Worm (Caenorhabditis elegans) whole organism, late embryonic: ENCODE results near the gene fbxa-43.

Experiments
- C08G9.2 ChIP-seq: sonication (generic microtip); optimal IDR thresholded peaks from 2 replicates; lab custom pipeline; 2016; ENCODE audit warnings: mild to moderate bottlenecking, missing genetic modification characterization, moderate library complexity, missing compliant biosample characterization
- C38D4.7 ChIP-seq: fragments of 200-800 bp; sonication (Bioruptor generic); optimal IDR thresholded peaks from 2 replicates; lab custom pipeline; 2018; ENCODE audit warnings: mild to moderate bottlenecking, missing genetic modification characterization, moderate library complexity, missing compliant biosample characterization
- F13H6.1 ChIP-seq: sonication (generic microtip); optimal IDR thresholded peaks from 2 replicates; lab custom pipeline; 2016; ENCODE audit warnings: missing genetic modification characterization, missing compliant biosample characterization
- K09A11.1 ChIP-seq: sonication (generic microtip); optimal IDR thresholded peaks from 2 replicates; lab custom pipeline; 2017; ENCODE audit warnings: antibody characterized with exemption, mild to moderate bottlenecking, missing genetic modification characterization, missing compliant biosample characterization; ENCODE audit not compliant: insufficient read depth
- Y22D7AL.16 ChIP-seq: sonication (generic microtip); optimal IDR thresholded peaks from 2 replicates; lab custom pipeline; 2016; ENCODE audit warnings: missing genetic modification characterization, missing compliant biosample characterization
- ahr-1 ChIP-seq: sonication (generic microtip); optimal IDR thresholded peaks from 2 replicates; lab custom pipeline; 2016; ENCODE audit warnings: missing genetic modification characterization, missing compliant biosample characterization
- ama-1 ChIP-seq: fragments of 150-350 bp; optimal IDR thresholded peaks from 2 replicates; lab custom pipeline; 2014
- ceh-14 ChIP-seq: sonication (generic microtip); optimal IDR thresholded peaks from 2 replicates; lab custom pipeline; 2016; ENCODE audit warnings: missing genotype, missing genetic modification characterization, missing compliant biosample characterization
- ceh-19 ChIP-seq: fragments of 200-800 bp; sonication (Bioruptor generic); optimal IDR thresholded peaks from 2 replicates; lab custom pipeline; 2018; ENCODE audit warnings: mild to moderate bottlenecking, missing genetic modification characterization, missing compliant biosample characterization
- ceh-24 ChIP-seq: sonication (generic microtip); optimal IDR thresholded peaks from 2 replicates; lab custom pipeline; 2016; ENCODE audit warnings: mild to moderate bottlenecking, missing genetic modification characterization, missing compliant biosample characterization
- ceh-30 ChIP-seq: fragments of 150-350 bp; optimal IDR thresholded peaks from 2 replicates; lab custom pipeline; 2014; ENCODE audit warnings: missing biosample characterization, missing genetic modification characterization
- ceh-34 ChIP-seq: sonication (generic microtip); optimal IDR thresholded peaks from 2 replicates; lab custom pipeline; 2016; ENCODE audit warnings: mild to moderate bottlenecking, missing genetic modification characterization, missing compliant biosample characterization
- ceh-48 ChIP-seq: sonication (generic microtip); optimal IDR thresholded peaks from 2 replicates; lab custom pipeline; 2016; ENCODE audit warnings: missing genetic modification characterization, inconsistent platforms, missing compliant biosample characterization
- ceh-6 ChIP-seq: fragments of 200-800 bp; sonication (Bioruptor generic); optimal IDR thresholded peaks from 2 replicates; lab custom pipeline; 2018; ENCODE audit warnings: mild to moderate bottlenecking, missing genetic modification characterization, missing compliant biosample characterization
- che-1 ChIP-seq: sonication (generic microtip); optimal IDR thresholded peaks from 2 replicates; lab custom pipeline; 2016; ENCODE audit warnings: mild to moderate bottlenecking, missing genetic modification characterization, missing compliant biosample characterization
- dmd-4 ChIP-seq: sonication (generic microtip); optimal IDR thresholded peaks from 2 replicates; lab custom pipeline; 2016; ENCODE audit warnings: borderline replicate concordance, missing genetic modification characterization, missing compliant biosample characterization
- elt-2 ChIP-seq: sonication (generic microtip); optimal IDR thresholded peaks from 2 replicates; lab custom pipeline; 2016; ENCODE audit warnings: missing genetic modification reagents, missing genetic modification characterization, missing compliant biosample characterization
- elt-4 ChIP-seq: sonication (generic microtip); optimal IDR thresholded peaks from 2 replicates; lab custom pipeline; 2016; ENCODE audit warnings: missing genetic modification characterization, missing compliant biosample characterization
- fkh-10 ChIP-seq: fragments of 150-350 bp; optimal IDR thresholded peaks from 2 replicates; lab custom pipeline; 2014; ENCODE audit warnings: missing biosample characterization, missing genetic modification reagents, missing genetic modification characterization
- fkh-6 ChIP-seq: sonication (generic microtip); optimal IDR thresholded peaks from 2 replicates; lab custom pipeline; 2016; ENCODE audit warnings: missing genetic modification characterization, missing compliant biosample characterization
- gmeb-2 ChIP-seq: sonication (generic microtip); optimal IDR thresholded peaks from 2 replicates; lab custom pipeline; 2016; ENCODE audit warnings: missing genetic modification characterization, inconsistent platforms, missing compliant biosample characterization
- mec-3 ChIP-seq: sonication (generic microtip); optimal IDR thresholded peaks from 2 replicates; lab custom pipeline; 2016; ENCODE audit warnings: borderline replicate concordance, missing genetic modification characterization, missing compliant biosample characterization
- npax-4 ChIP-seq: sonication (generic microtip); optimal IDR thresholded peaks from 2 replicates; lab custom pipeline; 2016; ENCODE audit warnings: missing genetic modification characterization, missing compliant biosample characterization
- odd-2 ChIP-seq: sonication (generic microtip); optimal IDR thresholded peaks from 2 replicates; lab custom pipeline; 2017; ENCODE audit warnings: antibody characterized with exemption, mild to moderate bottlenecking, missing genetic modification characterization, missing compliant biosample characterization
- pag-3 ChIP-seq: sonication (generic microtip); optimal IDR thresholded peaks from 2 replicates; lab custom pipeline; 2016; ENCODE audit warnings: missing compliant biosample characterization, missing genetic modification characterization, borderline replicate concordance
- pha-2 ChIP-seq: sonication (generic microtip); optimal IDR thresholded peaks from 2 replicates; lab custom pipeline; 2017; ENCODE audit warnings: mild to moderate bottlenecking, missing genetic modification characterization, missing compliant biosample characterization
- pqm-1 ChIP-seq: sonication (generic microtip); optimal IDR thresholded peaks from 2 replicates; lab custom pipeline; 2016; ENCODE audit warnings: missing genetic modification characterization, missing compliant biosample characterization
- pros-1 ChIP-seq: fragments of 150-350 bp; optimal IDR thresholded peaks from 2 replicates; lab custom pipeline; 2014; ENCODE audit warnings: missing biosample characterization, missing genetic modification reagents, missing genetic modification characterization
- tbx-7 ChIP-seq: sonication (generic microtip); optimal IDR thresholded peaks from 2 replicates; lab custom pipeline; 2016; ENCODE audit warnings: missing genotype, missing genetic modification characterization, missing compliant biosample characterization
- ttx-3 ChIP-seq: sonication (generic microtip); optimal IDR thresholded peaks from 2 replicates; lab custom pipeline; 2016; ENCODE audit warnings: missing genetic modification reagents, missing genetic modification characterization, missing compliant biosample characterization
- unc-42 ChIP-seq: sonication (generic microtip); optimal IDR thresholded peaks from 2 replicates; lab custom pipeline; 2016; ENCODE audit warnings: missing genotype, missing genetic modification characterization, missing compliant biosample characterization
- unc-55 ChIP-seq: sonication (generic microtip); optimal IDR thresholded peaks from 2 replicates; lab custom pipeline; 2017; ENCODE audit warnings: missing biosample characterization, missing genetic modification reagents, missing genetic modification characterization
- unc-86 ChIP-seq: sonication (generic microtip); optimal IDR thresholded peaks from 2 replicates; lab custom pipeline; 2016; ENCODE audit warnings: missing genetic modification characterization, missing compliant biosample characterization
- zip-5 ChIP-seq: sonication (generic microtip); optimal IDR thresholded peaks from 2 replicates; lab custom pipeline; 2016; ENCODE audit warnings: missing genetic modification characterization, missing compliant biosample characterization

The fbxa-43 gene

DNA sequence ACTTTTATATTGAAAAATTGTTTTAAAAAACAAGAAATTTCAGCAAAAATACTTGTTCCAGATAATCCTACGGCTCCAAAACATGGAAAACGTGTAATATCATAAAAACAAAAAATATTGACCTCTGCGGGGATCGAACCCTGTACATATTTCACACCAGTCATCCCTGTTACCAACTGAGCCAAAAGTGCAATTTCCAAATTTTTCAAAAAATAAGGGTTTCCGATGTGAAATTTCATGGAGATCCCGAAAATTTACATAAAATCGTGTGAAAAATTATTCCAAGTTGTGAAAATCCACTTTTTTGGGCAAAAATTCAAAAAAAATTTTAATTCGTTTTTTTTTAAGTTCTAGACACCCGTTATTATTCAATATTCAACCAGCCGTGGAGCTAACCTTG, 45.4 kb upstream of the fbxa-43 start:
- TF ChIP-seq C08G9.2 (tag; lab: Kevin White, UChicago) (no peak), K09A11.1 (tag; lab: Kevin White, UChicago) (no peak), gmeb-2 (no peak), F13H6.1 (tag; lab: Kevin White, UChicago) (no peak), ceh-24 (tag; lab: Kevin White, UChicago) (no peak), tbx-7 (tag; lab: Kevin White, UChicago) (no peak), ama-1 (lab: Kevin White, UChicago) (no peak), fkh-10 (no peak)

DNA sequence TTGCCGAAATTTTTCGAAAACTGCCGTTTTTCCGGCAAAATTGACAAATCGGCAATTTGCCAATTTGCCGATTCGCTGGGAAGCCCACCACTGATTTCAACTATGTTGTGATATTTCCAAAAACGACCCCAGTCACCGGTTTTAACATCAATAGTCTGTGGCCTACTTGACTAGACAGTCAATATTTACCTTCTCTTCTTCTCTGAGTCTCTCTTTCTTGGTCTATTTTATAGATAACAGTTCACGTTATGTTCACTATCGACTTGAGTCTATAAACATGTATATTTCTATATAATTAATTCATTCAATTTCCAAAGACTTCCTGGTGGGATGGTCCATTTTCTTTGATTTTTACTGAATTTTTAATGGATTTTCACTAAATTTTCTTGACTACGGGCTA, 36.0 kb upstream of the fbxa-43 start:
- TF ChIP-seq K09A11.1 (tag; lab: Kevin White, UChicago) = no peak
- peak; percentile 48 for TF ChIP-seq elt-2

ce11 chrIII:2291139-2291538, 32.4 kb upstream of the fbxa-43 start, which contains the start of gene fbxa-219:
fbxa-219 (plus strand) TSS chrIII:2291415.
- TF ChIP-seq C08G9.2 (tag; lab: Kevin White, UChicago) = no peak
- no peak for TF ChIP-seq mec-3 (tag; lab: Kevin White, UChicago)
- TF ChIP-seq pros-1 (tag; lab: Kevin White, UChicago) = no peak
- TF ChIP-seq dmd-4 (tag; lab: Kevin White, UChicago) = no peak
- TF ChIP-seq unc-86 (tag; lab: Kevin White, UChicago) = no peak
- TF ChIP-seq fkh-6 (tag; lab: Kevin White, UChicago) = no peak
- no peak for TF ChIP-seq Y22D7AL.16
- TF ChIP-seq ceh-34 (tag; lab: Kevin White, UChicago) = no peak
- no peak for TF ChIP-seq ceh-30 (tag; lab: Kevin White, UChicago)

- TF ChIP-seq K09A11.1 (tag; lab: Kevin White, UChicago) (no peak), ceh-14 (tag; lab: Kevin White, UChicago) (no peak), elt-4 (no peak), fkh-10 (no peak), C38D4.7 (no peak), dmd-4 (tag; lab: Kevin White, UChicago) (no peak), Y22D7AL.16 (no peak), F13H6.1 (tag; lab: Kevin White, UChicago) (no peak), pag-3 (no peak), zip-5 (tag; lab: Kevin White, UChicago) (no peak), C08G9.2 (tag; lab: Kevin White, UChicago) (no peak), ceh-19 (GFP tag; lab: Kevin White, UChicago) (no peak), odd-2 (tag; lab: Kevin White, UChicago) (no peak), unc-55 (GFP tag; lab: Kevin White, UChicago) (no peak), pha-2 (tag; lab: Kevin White, UChicago) (no peak)
Measured at ce11 chrIII:2288261-2288660, 29.5 kb upstream of the fbxa-43 start.

ce11 chrIII:2283341-2283847, 24.6 kb upstream of the fbxa-43 start:
- TF ChIP-seq ceh-6 (GFP tag; lab: Kevin White, UChicago) = no peak
- TF ChIP-seq ceh-48 (tag; lab: Kevin White, UChicago) = peak; percentile 92

DNA sequence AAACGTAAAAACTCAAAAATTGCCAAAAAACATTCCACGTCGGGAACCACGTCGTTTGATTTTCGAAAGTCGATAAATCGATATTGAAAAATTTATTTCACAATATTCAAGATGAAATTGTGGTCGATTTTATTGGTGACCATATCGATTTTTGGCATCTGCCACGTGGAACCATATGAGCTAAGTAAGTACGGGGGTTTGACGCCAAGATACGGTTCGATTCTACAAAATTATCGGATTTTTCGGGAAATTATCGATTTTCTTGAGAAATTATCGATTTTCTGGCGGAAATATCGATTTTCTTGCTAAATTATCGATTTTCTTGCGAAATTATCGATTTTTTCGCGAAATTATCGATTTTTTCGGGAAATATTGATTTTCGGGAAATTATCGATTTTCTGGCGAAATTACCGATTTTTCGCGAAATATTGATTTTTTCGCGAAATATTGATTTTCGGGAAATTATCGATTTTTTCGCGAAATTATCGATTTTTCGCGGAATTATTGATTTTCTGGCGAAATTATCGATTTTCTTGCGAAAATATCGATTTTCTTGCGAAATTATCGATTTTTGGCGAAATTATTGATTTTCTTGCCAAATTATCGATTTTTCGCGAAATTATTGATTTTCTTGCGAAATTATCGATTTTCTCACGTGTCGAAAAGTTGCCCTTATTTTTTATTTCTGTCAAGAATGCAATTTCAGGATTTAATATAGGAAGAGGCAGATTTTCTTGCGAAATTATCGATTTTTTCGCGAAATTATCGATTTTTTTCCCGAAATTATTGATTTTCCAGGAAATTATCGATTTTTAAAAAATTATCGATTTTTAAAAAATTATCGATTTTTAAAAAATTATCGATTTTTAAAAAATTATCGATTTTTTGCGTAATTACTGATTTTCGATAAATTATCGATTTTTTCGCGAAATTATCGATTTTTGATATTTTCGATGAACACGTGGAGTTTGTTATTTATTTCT, 23.5 kb upstream of the fbxa-43 start, which contains the start of gene Y54F10BM.3:
Gene Y54F10BM.3 (plus strand): TSS at position 51 of the 983 bp plus-strand sequence.
- no peak for TF ChIP-seq ttx-3 (tag; lab: Kevin White, UChicago)
- no peak for TF ChIP-seq odd-2 (tag; lab: Kevin White, UChicago)
- TF ChIP-seq ahr-1 (tag; lab: Kevin White, UChicago) = no peak
- peak; percentile 6 for TF ChIP-seq che-1
- no peak for TF ChIP-seq pqm-1 (tag; lab: Kevin White, UChicago)
- no peak for TF ChIP-seq npax-4 (tag; lab: Kevin White, UChicago)
- no peak for TF ChIP-seq pha-2 (tag; lab: Kevin White, UChicago)
- no peak for TF ChIP-seq ceh-6 (GFP tag; lab: Kevin White, UChicago)
- TF ChIP-seq ceh-48 (tag; lab: Kevin White, UChicago) = peak; percentile 98
- no peak for TF ChIP-seq fkh-10
- no peak for TF ChIP-seq unc-42 (tag; lab: Kevin White, UChicago)
- TF ChIP-seq, all 69 proteins: peak for 2
